Worm (Caenorhabditis elegans) whole organism, L4 larva: ENCODE measurements around the gene F10C2.4.
A peak's percentile ranks its signal among the peaks of the same experiment; 100 is the strongest.

Experiments
- F10B5.3 ChIP-seq: sonication (generic microtip); optimal IDR thresholded peaks from 2 replicates; lab custom pipeline; 2016; ENCODE audit warnings: mild to moderate bottlenecking, missing genetic modification characterization, missing compliant biosample characterization
- F44E2.7 ChIP-seq: fragments of 200-800 bp; sonication (Bioruptor generic); IDR thresholded peaks from 2 replicates; pipeline ENCODE4 v2.1.2; 2022; ENCODE audit warnings: missing genetic modification characterization, missing compliant biosample characterization
- T26A8.4 ChIP-seq: fragments of 200-800 bp; sonication (Bioruptor generic); IDR thresholded peaks from 2 replicates; pipeline ENCODE4 v1.3.6; 2022; ENCODE audit warnings: missing genetic modification characterization, missing compliant biosample characterization
- Y48G9A.11 ChIP-seq: fragments of 200-800 bp; sonication (Bioruptor generic); IDR thresholded peaks from 2 replicates; pipeline ENCODE4 v1.3.6; 2022; ENCODE audit warnings: missing genetic modification reagents, missing genetic modification characterization, missing compliant biosample characterization
- Y75B8A.6 ChIP-seq: fragments of 200-800 bp; sonication (Bioruptor generic); IDR thresholded peaks from 2 replicates; pipeline ENCODE4 v1.3.6; 2022; ENCODE audit warnings: missing genetic modification reagents, missing genetic modification characterization, missing compliant biosample characterization
- ZK337.2 ChIP-seq: fragments of 200-800 bp; sonication (Bioruptor generic); IDR thresholded peaks from 2 replicates; pipeline ENCODE4 v1.3.6; 2022; ENCODE audit warnings: missing genetic modification reagents, missing genetic modification characterization, missing compliant biosample characterization
- ZK546.5 ChIP-seq, 2 experiments: sonication (generic microtip); optimal IDR thresholded peaks; 2 replicates each; lab custom pipeline; 2017; ENCODE audit warnings: missing biosample characterization in 2 of 2, missing genetic modification characterization in 2 of 2
- aha-1 ChIP-seq: fragments of 150-350 bp; peaks from one replicate; lab custom pipeline; 2014; ENCODE audit warnings: missing biosample characterization, missing genetic modification characterization
- ama-1 ChIP-seq: fragments of 150-350 bp; optimal IDR thresholded peaks from 2 replicates; lab custom pipeline; 2014; ENCODE audit warnings: inconsistent platforms, mixed read lengths
- arid-1 ChIP-seq: fragments of 200-800 bp; sonication (Bioruptor generic); conservative IDR thresholded peaks from 2 replicates; pipeline ENCODE4 v1.3.6; 2022; ENCODE audit warnings: missing genetic modification reagents, missing genetic modification characterization, missing compliant biosample characterization
- ceh-44 ChIP-seq: fragments of 200-800 bp; sonication (Bioruptor generic); IDR thresholded peaks from 2 replicates; pipeline ENCODE4 v1.3.6; 2022; ENCODE audit warnings: missing genetic modification reagents, missing genetic modification characterization, missing compliant biosample characterization
- ces-1 ChIP-seq: fragments of 150-350 bp; sonication (generic microtip); optimal IDR thresholded peaks from 4 replicates; lab custom pipeline; 2014; ENCODE audit warnings: missing biosample characterization, missing genetic modification reagents, missing genetic modification characterization
- cey-2 ChIP-seq: sonication (generic microtip); optimal IDR thresholded peaks from 3 replicates; lab custom pipeline; 2017; ENCODE audit warnings: missing genetic modification characterization, mild to moderate bottlenecking, missing compliant biosample characterization, antibody characterized with exemption, borderline replicate concordance; ENCODE audit not compliant: insufficient read depth
- daf-16 ChIP-seq, 3 experiments: sonication (generic microtip); optimal IDR thresholded peaks; 2 replicates each; lab custom pipeline; 2016 to 2017; ENCODE audit warnings: missing genetic modification characterization in 3 of 3, missing genetic modification reagents in 3 of 3, mild to moderate bottlenecking in 2 of 3, missing compliant biosample characterization in 2 of 3, missing biosample characterization in 1 of 3, moderate library complexity in 1 of 3
- daf-19 ChIP-seq: fragments of 200-800 bp; sonication (Bioruptor generic); conservative IDR thresholded peaks from 2 replicates; pipeline ENCODE4 v1.3.6; 2022; ENCODE audit warnings: missing genetic modification characterization, missing compliant biosample characterization
- daf-8 ChIP-seq: fragments of 200-800 bp; sonication (Bioruptor generic); IDR thresholded peaks from 2 replicates; pipeline ENCODE4 v1.3.6; 2022; ENCODE audit warnings: missing genetic modification characterization, missing compliant biosample characterization
- dmd-6 ChIP-seq: fragments of 200-800 bp; sonication (Bioruptor generic); IDR thresholded peaks from 2 replicates; pipeline ENCODE4 v1.3.6; 2022; ENCODE audit warnings: missing genetic modification reagents, missing genetic modification characterization, missing compliant biosample characterization
- dmd-8 ChIP-seq: fragments of 200-800 bp; sonication (Bioruptor generic); IDR thresholded peaks from 2 replicates; pipeline ENCODE4 v1.3.6; 2022; ENCODE audit warnings: missing genetic modification characterization, missing compliant biosample characterization
- dmd-9 ChIP-seq: fragments of 200-800 bp; sonication (Bioruptor generic); IDR thresholded peaks from 2 replicates; pipeline ENCODE4 v1.3.6; 2022; ENCODE audit warnings: missing genetic modification reagents, missing genetic modification characterization, missing compliant biosample characterization
- dpl-1 ChIP-seq: fragments of 150-350 bp; optimal IDR thresholded peaks from 2 replicates; lab custom pipeline; 2014; ENCODE audit warnings: missing biosample characterization, missing genetic modification reagents, missing genetic modification characterization
- dve-1 ChIP-seq: sonication (generic microtip); optimal IDR thresholded peaks from 2 replicates; lab custom pipeline; 2017; ENCODE audit warnings: antibody characterized with exemption, mild to moderate bottlenecking, missing genetic modification characterization, missing compliant biosample characterization; ENCODE audit not compliant: insufficient read depth
- fkh-10 ChIP-seq: fragments of 150-350 bp; optimal IDR thresholded peaks from 2 replicates; lab custom pipeline; 2014; ENCODE audit warnings: missing biosample characterization, missing genetic modification reagents, missing genetic modification characterization
- gei-8 ChIP-seq: fragments of 200-800 bp; sonication (Bioruptor generic); optimal IDR thresholded peaks from 2 replicates; lab custom pipeline; 2018; ENCODE audit warnings: mild to moderate bottlenecking, missing genetic modification characterization, missing compliant biosample characterization
- hlh-11 ChIP-seq: fragments of 200-800 bp; sonication (Bioruptor generic); optimal IDR thresholded peaks from 2 replicates; lab custom pipeline; 2018; ENCODE audit warnings: mild to moderate bottlenecking, missing genetic modification characterization, missing compliant biosample characterization
- hlh-30 ChIP-seq: sonication (generic microtip); optimal IDR thresholded peaks from 2 replicates; lab custom pipeline; 2017; ENCODE audit warnings: antibody characterized with exemption, mild to moderate bottlenecking, missing genetic modification characterization, missing compliant biosample characterization; ENCODE audit not compliant: insufficient read depth
- lin-1 ChIP-seq: fragments of 200-800 bp; sonication (Bioruptor generic); IDR thresholded peaks from 2 replicates; pipeline ENCODE4 v1.3.6; 2022; ENCODE audit warnings: missing genetic modification reagents, missing genetic modification characterization, missing compliant biosample characterization
- lin-38 ChIP-seq: fragments of 200-800 bp; sonication (Bioruptor generic); IDR thresholded peaks from 2 replicates; pipeline ENCODE4 v1.3.6; 2022; ENCODE audit warnings: missing genetic modification reagents, missing genetic modification characterization, missing compliant biosample characterization
- madf-5 ChIP-seq, 2 experiments: fragments of 200-800 bp; sonication (Bioruptor generic); IDR thresholded peaks; 2 replicates each; pipeline ENCODE4 v1.3.6; 2022; ENCODE audit warnings: missing compliant biosample characterization in 2 of 2, missing genetic modification characterization in 2 of 2
- mdl-1 ChIP-seq, 2 experiments: fragments of 150-350 bp in 1 of 2; sonication (generic microtip) in 1 of 2; optimal IDR thresholded peaks; 2 replicates each; lab custom pipeline; 2014 to 2017; ENCODE audit warnings: missing biosample characterization in 2 of 2, missing genetic modification characterization in 2 of 2
- mxl-2 ChIP-seq: fragments of 200-800 bp; sonication (Bioruptor generic); conservative IDR thresholded peaks from 2 replicates; pipeline ENCODE4 v1.3.6; 2022; ENCODE audit warnings: missing genetic modification reagents, missing genetic modification characterization, missing compliant biosample characterization
- mxl-3 ChIP-seq: fragments of 200-800 bp; sonication (Bioruptor generic); optimal IDR thresholded peaks from 2 replicates; lab custom pipeline; 2018; ENCODE audit warnings: mild to moderate bottlenecking, missing genetic modification characterization, missing compliant biosample characterization
- nhr-25 ChIP-seq: sonication (generic microtip); optimal IDR thresholded peaks from 2 replicates; lab custom pipeline; 2017; ENCODE audit warnings: missing genetic modification characterization, mild to moderate bottlenecking, missing compliant biosample characterization, antibody characterized with exemption, moderate library complexity, borderline replicate concordance; ENCODE audit not compliant: insufficient read depth
- nhr-28 ChIP-seq: fragments of 150-350 bp; optimal IDR thresholded peaks from 2 replicates; lab custom pipeline; 2014; ENCODE audit warnings: missing biosample characterization, missing genetic modification characterization
- nhr-6 ChIP-seq: fragments of 150-350 bp; optimal IDR thresholded peaks from 2 replicates; lab custom pipeline; 2014; ENCODE audit warnings: missing biosample characterization, missing genetic modification characterization
- nhr-77 ChIP-seq: fragments of 150-350 bp; optimal IDR thresholded peaks from 2 replicates; lab custom pipeline; 2014; ENCODE audit warnings: missing biosample characterization, missing genetic modification characterization
- pqm-1 ChIP-seq: sonication (generic microtip); optimal IDR thresholded peaks from 2 replicates; lab custom pipeline; 2017; ENCODE audit warnings: missing biosample characterization, missing genetic modification characterization
- set-16 ChIP-seq: fragments of 200-800 bp; sonication (Bioruptor generic); IDR thresholded peaks from 2 replicates; pipeline ENCODE4 v1.3.6; 2022; ENCODE audit warnings: missing genetic modification reagents, missing genetic modification characterization, missing compliant biosample characterization
- spr-1 ChIP-seq: sonication (generic microtip); optimal IDR thresholded peaks from 2 replicates; lab custom pipeline; 2016; ENCODE audit warnings: mild to moderate bottlenecking, missing genetic modification characterization, missing compliant biosample characterization
- unc-39 ChIP-seq: sonication (generic microtip); optimal IDR thresholded peaks from 2 replicates; lab custom pipeline; 2017; ENCODE audit warnings: missing biosample characterization, missing genetic modification characterization
- unc-62 ChIP-seq, 3 experiments: fragments of 150-350 bp in 1 of 3; sonication (generic microtip); optimal IDR thresholded peaks in 2 of 3; peaks in 1 of 3; 1 replicate in 1 of 3; 2 replicates in 2 of 3; lab custom pipeline; 2014 to 2017; ENCODE audit warnings: missing biosample characterization in 3 of 3, missing genetic modification characterization in 3 of 3, missing genetic modification reagents in 3 of 3, missing genotype in 1 of 3
- zfp-2 ChIP-seq: sonication (generic microtip); optimal IDR thresholded peaks from 2 replicates; lab custom pipeline; 2016; ENCODE audit warnings: mild to moderate bottlenecking, missing genetic modification characterization, missing compliant biosample characterization
- zfp-3 ChIP-seq: fragments of 200-800 bp; sonication (Bioruptor generic); conservative IDR thresholded peaks from 2 replicates; pipeline ENCODE4 v1.3.6; 2022; ENCODE audit warnings: missing genetic modification reagents, missing genetic modification characterization, missing compliant biosample characterization
- ztf-11 ChIP-seq: fragments of 150-350 bp; optimal IDR thresholded peaks from 2 replicates; lab custom pipeline; 2014; ENCODE audit warnings: missing biosample characterization, missing genetic modification characterization

The F10C2.4 gene

ce11 chrV:12071483-12071882 lies 30.1 kb downstream of the F10C2.4 start:
- peak; percentile 32; the same call in 1 of the 2 replicates for TF ChIP-seq dmd-6
- TF ChIP-seq nhr-28 (tag; lab: Kevin White, UChicago), result peak; percentile 62
- TF ChIP-seq arid-1 (GFP tag; lab: Robert Waterston, UW), result no peak
- TF ChIP-seq ztf-11 (tag; lab: Kevin White, UChicago), result no peak
- TF ChIP-seq ces-1 (GFP tag; lab: Kevin White, UChicago), result no peak
- TF ChIP-seq mdl-1 (tag; optimal IDR thresholded peaks at IDR 0.05; lab: Kevin White, UChicago), result peak; percentile 14 to 70
- TF ChIP-seq mxl-3 (GFP tag; lab: Kevin White, UChicago), result peak; percentile 83
- TF ChIP-seq Y75B8A.6 (GFP tag; lab: Robert Waterston, UW), result no peak
- TF ChIP-seq ceh-44 (GFP tag; lab: Robert Waterston, UW), result no peak
- TF ChIP-seq hlh-30 (tag; lab: Kevin White, UChicago), result peak; percentile 81
- TF ChIP-seq ama-1 (lab: Kevin White, UChicago), result no peak
- TF ChIP-seq unc-62 (GFP tag; optimal IDR thresholded peaks at IDR 0.05 in 1 of 2; lab: Kevin White, UChicago), result peak in 1 of 2 experiments; percentile 3
- no peak for TF ChIP-seq unc-62 (tag; optimal IDR thresholded peaks at IDR 0.05; lab: Kevin White, UChicago)
- TF ChIP-seq lin-1, result no peak
- peak; percentile 65 for TF ChIP-seq nhr-25
- TF ChIP-seq zfp-2, result no peak
- peak; percentile 45 for TF ChIP-seq hlh-11 (tag; lab: Kevin White, UChicago)
- peak; percentile 46 for TF ChIP-seq aha-1 (tag; lab: Kevin White, UChicago)
- no peak for TF ChIP-seq T26A8.4
- no peak for TF ChIP-seq madf-5 (GFP tag; IDR thresholded peaks at IDR 0.05; lab: Robert Waterston, UW)
- no peak for TF ChIP-seq daf-8

ce11 chrV:12074886-12075285 lies 33.5 kb downstream of the F10C2.4 start, which contains the start of gene R07B7.6:
Gene R07B7.6, minus strand, starts transcription at chrV:12074986.
- TF ChIP-seq Y75B8A.6 (GFP tag; lab: Robert Waterston, UW) (no peak), zfp-3 (GFP tag; lab: Robert Waterston, UW) (no peak), nhr-6 (no peak), dpl-1 (GFP tag; lab: Kevin White, UChicago) (no peak), ceh-44 (GFP tag; lab: Robert Waterston, UW) (no peak), unc-39 (no peak), dmd-9 (GFP tag; lab: Robert Waterston, UW) (no peak), lin-38 (no peak)

ce11 chrV:12075983-12076382 lies 34.6 kb downstream of the F10C2.4 start:
- peak; percentile 67 for TF ChIP-seq nhr-28 (tag; lab: Kevin White, UChicago)
- peak; percentile 41 for TF ChIP-seq nhr-77 (tag; lab: Kevin White, UChicago)
- peak; percentile 26 for TF ChIP-seq dve-1 (tag; lab: Kevin White, UChicago)
- no peak for TF ChIP-seq Y48G9A.11 (GFP tag; lab: Robert Waterston, UW)
- TF ChIP-seq F44E2.7, result no peak
- no peak for TF ChIP-seq daf-16 (GFP tag; optimal IDR thresholded peaks at IDR 0.05; lab: Kevin White, UChicago)
- TF ChIP-seq daf-16 (tag; optimal IDR thresholded peaks at IDR 0.05; lab: Kevin White, UChicago), result peak; percentile 73
- TF ChIP-seq dmd-6, result peak; percentile 51
- TF ChIP-seq pqm-1, result peak; percentile 60

ce11 chrV:12080274-12080673 lies 38.9 kb downstream of the F10C2.4 start, which contains the start of gene R07B7.9:
Gene R07B7.9, minus strand, starts transcription at chrV:12080374.
- TF ChIP-seq gei-8 (GFP tag; lab: Kevin White, UChicago), result no peak
- TF ChIP-seq fkh-10 (GFP tag; lab: Kevin White, UChicago), result no peak
- TF ChIP-seq Y75B8A.6 (GFP tag; lab: Robert Waterston, UW), result no peak
- no peak for TF ChIP-seq daf-19 (GFP tag; lab: Robert Waterston, UW)
- no peak for TF ChIP-seq set-16
- TF ChIP-seq cey-2 (tag; lab: Kevin White, UChicago), result no peak
- no peak for TF ChIP-seq F10B5.3 (tag; lab: Kevin White, UChicago)
- no peak for TF ChIP-seq nhr-77 (tag; lab: Kevin White, UChicago)
- TF ChIP-seq T26A8.4, result no peak
- no peak for TF ChIP-seq ZK337.2 (GFP tag; lab: Robert Waterston, UW)
- no peak for TF ChIP-seq dmd-8 (GFP tag; lab: Robert Waterston, UW)
- TF ChIP-seq ZK546.5 (tag; optimal IDR thresholded peaks at IDR 0.05; lab: Kevin White, UChicago), result no peak
- no peak for TF ChIP-seq mxl-2 (GFP tag; lab: Robert Waterston, UW)
- TF ChIP-seq spr-1 (tag; lab: Kevin White, UChicago), result no peak
